Worm (Caenorhabditis elegans): Measurements from ENCODE around the gene dhs-31.

The dhs-31 gene

DNA sequence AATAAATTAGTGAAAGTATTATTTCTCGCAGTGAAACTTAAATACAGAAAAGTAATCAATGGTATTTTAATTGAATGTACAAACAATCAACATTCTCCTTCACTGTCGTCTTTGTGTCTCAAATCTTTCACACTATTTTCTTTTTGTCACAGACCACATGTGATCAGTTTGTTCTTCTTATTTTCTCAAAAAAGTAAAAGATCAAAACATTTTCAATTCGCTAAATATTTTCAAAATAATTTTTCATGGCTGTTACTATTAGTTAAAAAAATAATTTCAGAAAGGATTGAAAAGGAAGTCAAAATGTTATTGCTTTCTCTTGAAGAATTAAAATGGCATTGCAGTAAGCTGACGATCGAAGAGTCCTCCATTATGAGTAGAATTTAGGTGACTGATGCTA, at the start of gene dhs-31:
TSS of gene dhs-31 (minus strand) at position 101 of the 400 bp plus-strand sequence.
- no peak for TF ChIP-seq med-1 (GFP tag; optimal IDR thresholded peaks at IDR 0.05; ENCODE audit: insufficient read depth)
- TF ChIP-seq cog-1 (tag; optimal IDR thresholded peaks at IDR 0.05), result no peak
- TF ChIP-seq ztf-29 (GFP tag; IDR thresholded peaks at IDR 0.05), result no peak
- TF ChIP-seq ref-1 (GFP tag; conservative IDR thresholded peaks at IDR 0.05), result no peak
- TF ChIP-seq ztf-23 (GFP tag; IDR thresholded peaks at IDR 0.05), result no peak
- TF ChIP-seq T22C8.4 (GFP tag; IDR thresholded peaks at IDR 0.05), result no peak
- TF ChIP-seq klf-2 (GFP tag; conservative IDR thresholded peaks at IDR 0.05), result no peak

DNA sequence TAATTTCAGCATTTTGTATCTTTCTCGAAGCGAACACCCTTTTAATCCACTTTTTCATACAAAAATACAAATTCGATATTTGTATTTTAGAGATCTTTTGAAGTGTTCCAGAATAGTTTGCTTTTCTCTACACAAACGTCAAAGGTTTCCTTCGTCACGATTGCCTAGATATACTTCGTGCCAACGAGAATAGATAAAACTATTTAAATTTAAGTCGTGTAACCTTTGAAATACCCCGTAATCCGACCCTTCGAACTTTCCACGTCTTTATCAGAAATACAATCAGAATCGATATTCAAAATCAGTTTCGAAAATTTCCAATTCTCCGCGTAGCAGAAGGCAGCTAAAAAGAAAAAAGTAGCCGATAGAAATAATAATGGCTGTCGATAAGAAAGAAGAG, 49.7 kb upstream of the dhs-31 start, which contains the start of gene ttbk-5:
TSS of gene ttbk-5 (plus strand) at position 301 of the 400 bp plus-strand sequence.
- no peak for TF ChIP-seq ztf-23 (GFP tag; IDR thresholded peaks at IDR 0.05)

DNA sequence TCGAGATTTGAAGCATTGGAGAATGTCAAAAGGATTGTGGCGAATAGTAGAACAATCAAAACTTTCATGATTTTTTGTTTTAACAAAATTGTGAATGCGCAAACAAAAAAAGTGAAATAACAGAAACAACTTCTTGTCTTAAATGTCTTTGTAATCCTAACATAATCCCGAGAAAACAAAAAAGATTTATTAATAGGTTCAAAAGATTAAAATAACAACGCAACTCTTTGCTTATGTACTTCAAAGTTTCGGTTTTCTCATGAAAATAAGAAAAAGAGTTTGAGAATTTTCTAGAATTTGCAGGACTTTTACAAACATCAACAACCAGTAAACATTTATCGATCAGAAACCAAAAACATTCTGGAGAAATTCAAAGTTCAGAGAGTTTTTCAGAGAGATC, 49.1 kb upstream of the dhs-31 start, which contains the start of gene ttr-39:
TSS of gene ttr-39 (minus strand) at position 101 of the 400 bp plus-strand sequence.
- TF ChIP-seq ztf-29 (GFP tag; IDR thresholded peaks at IDR 0.05), result no peak
- no peak for TF ChIP-seq ref-1 (GFP tag; conservative IDR thresholded peaks at IDR 0.05)

DNA sequence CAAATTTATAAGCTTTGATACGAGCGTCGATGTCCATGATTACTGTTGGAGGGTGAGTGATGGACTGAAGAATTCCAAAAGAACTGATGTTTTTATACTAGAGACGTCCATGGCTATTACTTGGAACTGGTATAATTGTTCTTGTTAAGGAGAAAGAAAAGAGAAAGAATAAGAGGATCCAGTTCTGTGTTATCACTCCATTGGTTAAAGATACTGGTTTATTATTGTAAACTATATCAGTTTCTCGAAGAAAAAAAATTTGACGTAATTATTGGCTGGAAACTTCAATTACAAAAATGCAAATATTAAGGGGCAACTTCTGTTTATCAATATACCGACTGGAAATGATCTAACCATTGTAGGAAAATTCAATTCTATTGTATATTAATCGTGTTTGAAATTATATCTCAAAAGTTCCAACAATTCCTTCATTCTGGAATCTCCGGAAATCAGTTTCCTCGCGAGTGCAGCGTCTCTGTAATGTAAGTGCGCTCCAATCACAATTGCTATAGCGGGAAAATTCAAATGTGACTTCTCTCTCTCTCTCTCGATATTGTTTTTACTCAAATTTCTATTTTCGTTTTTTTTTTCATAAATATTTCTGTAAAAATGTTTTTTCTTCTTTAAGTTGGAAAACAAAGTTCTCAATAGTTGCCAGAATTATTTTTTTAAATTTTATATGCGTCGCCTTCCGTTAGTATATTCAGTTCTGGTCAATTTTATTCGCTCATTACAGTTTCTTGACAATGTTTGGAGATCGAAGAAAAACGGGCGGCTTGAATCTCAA, 44.9 kb upstream of the dhs-31 start, which contains the start of the genes col-2 and ndc-80:
TSS of gene col-2 (minus strand) at position 51 of the 787 bp plus-strand sequence.
TSS of gene ndc-80 (plus strand) at position 737 of the 787 bp plus-strand sequence.
- no peak for TF ChIP-seq cog-1 (tag; optimal IDR thresholded peaks at IDR 0.05)
- peak; percentile 61; the same call in 1 of the 2 replicates for TF ChIP-seq flt-1 (GFP tag; IDR thresholded peaks at IDR 0.05)

DNA sequence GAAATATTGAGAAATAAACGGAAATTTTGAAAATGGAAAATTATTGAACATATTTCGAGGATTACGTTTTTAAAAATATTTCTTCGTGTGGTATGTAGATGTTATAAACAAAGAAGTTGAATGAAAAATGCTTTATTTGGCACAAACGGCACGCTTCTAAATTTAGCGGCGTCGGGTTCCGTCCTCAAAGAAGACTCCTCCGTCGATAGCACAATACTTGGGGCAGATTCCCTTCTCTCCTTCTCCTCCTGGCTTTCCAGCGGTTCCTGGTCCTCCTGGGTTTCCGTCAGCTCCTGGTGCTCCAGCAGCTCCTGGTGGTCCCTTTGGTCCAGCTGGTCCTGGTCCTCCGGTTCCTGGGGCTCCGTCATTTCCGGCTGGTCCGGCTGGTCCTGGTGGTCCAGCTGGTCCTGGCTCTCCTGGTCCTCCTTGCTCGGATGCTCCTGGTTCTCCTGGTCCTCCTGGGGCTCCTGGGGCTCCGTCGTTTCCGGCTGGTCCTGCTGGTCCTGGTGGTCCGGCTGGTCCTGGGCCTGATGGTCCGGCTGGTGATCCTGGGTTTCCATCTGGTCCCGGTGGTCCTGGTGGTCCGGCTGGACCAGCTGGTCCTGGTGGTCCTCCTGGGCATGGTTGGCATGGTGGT, 43.7 kb upstream of the dhs-31 start, which contains the start of gene W01B6.8:
TSS of gene W01B6.8 (minus strand) at position 51 of the 637 bp plus-strand sequence.
- TF ChIP-seq klf-2 (GFP tag; conservative IDR thresholded peaks at IDR 0.05) (no peak), T22C8.4 (GFP tag; IDR thresholded peaks at IDR 0.05) (no peak), ztf-29 (GFP tag; IDR thresholded peaks at IDR 0.05) (no peak), ref-1 (GFP tag; conservative IDR thresholded peaks at IDR 0.05) (no peak), ztf-23 (GFP tag; IDR thresholded peaks at IDR 0.05) (no peak), cog-1 (tag; optimal IDR thresholded peaks at IDR 0.05) (no peak), flt-1 (GFP tag; IDR thresholded peaks at IDR 0.05) (no peak), med-1 (GFP tag; optimal IDR thresholded peaks at IDR 0.05; ENCODE audit: insufficient read depth) (no peak), tab-1 (GFP tag; IDR thresholded peaks at IDR 0.05) (no peak)

DNA sequence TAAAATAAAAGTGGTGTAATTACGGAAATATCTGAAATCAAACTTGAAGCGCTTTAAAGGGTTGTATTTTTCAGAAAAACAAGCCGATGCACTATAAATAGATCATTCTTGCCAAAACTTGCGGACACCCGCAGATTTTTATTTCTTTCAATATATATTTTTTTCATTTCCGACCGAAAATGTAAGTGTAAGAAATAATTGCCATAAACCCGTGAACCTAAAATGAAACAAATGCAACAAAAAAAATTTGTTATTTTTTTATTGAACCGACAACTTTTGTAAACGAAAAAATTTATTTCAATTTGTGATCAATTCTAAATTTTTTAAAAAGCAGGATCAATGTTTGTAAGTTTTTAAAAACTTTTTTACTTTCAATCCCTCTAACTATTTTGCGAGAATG, 40.1 kb upstream of the dhs-31 start, which contains the start of gene W01B6.6:
TSS of gene W01B6.6 (plus strand) at position 301 of the 400 bp plus-strand sequence.
- TF ChIP-seq klf-2 (GFP tag; conservative IDR thresholded peaks at IDR 0.05) (no peak), ztf-29 (GFP tag; IDR thresholded peaks at IDR 0.05) (no peak), T22C8.4 (GFP tag; IDR thresholded peaks at IDR 0.05) (no peak), flt-1 (GFP tag; IDR thresholded peaks at IDR 0.05) (no peak), cog-1 (tag; optimal IDR thresholded peaks at IDR 0.05) (no peak), ztf-23 (GFP tag; IDR thresholded peaks at IDR 0.05) (no peak), med-1 (GFP tag; optimal IDR thresholded peaks at IDR 0.05; ENCODE audit: insufficient read depth) (no peak), tab-1 (GFP tag; IDR thresholded peaks at IDR 0.05) (no peak), ref-1 (GFP tag; conservative IDR thresholded peaks at IDR 0.05) (no peak)

DNA sequence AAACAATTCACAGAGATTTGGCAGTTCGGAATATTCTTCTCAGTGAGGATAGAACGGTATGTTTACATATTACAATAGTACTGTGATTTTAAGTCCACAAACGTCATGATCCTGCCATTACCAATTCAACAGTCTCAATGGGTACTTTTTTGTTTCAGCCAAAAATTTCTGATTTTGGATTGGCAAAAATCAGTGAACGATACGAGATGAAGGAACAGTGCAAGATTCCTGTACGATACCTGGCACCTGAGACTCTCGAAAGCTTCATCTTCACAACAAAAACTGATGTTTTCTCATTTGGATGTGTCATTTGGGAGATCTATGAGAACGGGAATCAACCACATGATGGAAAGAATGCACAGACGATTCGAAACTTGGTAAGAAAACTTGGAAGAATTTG, 37.3 kb upstream of the dhs-31 start:
- TF ChIP-seq ref-1 (GFP tag; conservative IDR thresholded peaks at IDR 0.05) (no peak), ztf-29 (GFP tag; IDR thresholded peaks at IDR 0.05) (no peak), med-1 (GFP tag; optimal IDR thresholded peaks at IDR 0.05; ENCODE audit: insufficient read depth) (no peak), T22C8.4 (GFP tag; IDR thresholded peaks at IDR 0.05) (no peak), cog-1 (tag; optimal IDR thresholded peaks at IDR 0.05) (no peak), tab-1 (GFP tag; IDR thresholded peaks at IDR 0.05) (no peak), klf-2 (GFP tag; conservative IDR thresholded peaks at IDR 0.05) (no peak), flt-1 (GFP tag; IDR thresholded peaks at IDR 0.05) (no peak)

DNA sequence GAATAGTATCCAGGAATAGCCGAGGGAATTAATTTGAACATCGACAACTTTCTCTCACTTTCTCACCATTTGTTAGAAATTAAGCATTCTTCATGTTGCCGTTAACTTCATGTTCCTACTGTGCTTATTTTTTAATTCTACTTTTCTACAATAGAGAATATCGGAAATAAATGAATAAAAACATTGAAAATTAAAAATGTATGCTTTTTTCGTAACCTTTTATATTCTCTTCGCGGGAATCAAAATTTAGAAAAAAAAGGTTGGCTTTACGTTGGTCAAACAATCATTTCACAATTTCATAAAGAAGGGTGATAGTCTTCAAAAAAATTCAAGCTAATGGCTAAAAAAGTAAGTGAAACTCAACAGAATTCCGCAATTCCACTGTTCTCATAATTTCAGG, 35.2 kb upstream of the dhs-31 start, which contains the start of gene W01B6.5:
TSS of gene W01B6.5 (plus strand) at position 301 of the 400 bp plus-strand sequence.
- TF ChIP-seq ref-1 (GFP tag; conservative IDR thresholded peaks at IDR 0.05), result no peak
- no peak for TF ChIP-seq tab-1 (GFP tag; IDR thresholded peaks at IDR 0.05)
- TF ChIP-seq ztf-23 (GFP tag; IDR thresholded peaks at IDR 0.05), result no peak

DNA sequence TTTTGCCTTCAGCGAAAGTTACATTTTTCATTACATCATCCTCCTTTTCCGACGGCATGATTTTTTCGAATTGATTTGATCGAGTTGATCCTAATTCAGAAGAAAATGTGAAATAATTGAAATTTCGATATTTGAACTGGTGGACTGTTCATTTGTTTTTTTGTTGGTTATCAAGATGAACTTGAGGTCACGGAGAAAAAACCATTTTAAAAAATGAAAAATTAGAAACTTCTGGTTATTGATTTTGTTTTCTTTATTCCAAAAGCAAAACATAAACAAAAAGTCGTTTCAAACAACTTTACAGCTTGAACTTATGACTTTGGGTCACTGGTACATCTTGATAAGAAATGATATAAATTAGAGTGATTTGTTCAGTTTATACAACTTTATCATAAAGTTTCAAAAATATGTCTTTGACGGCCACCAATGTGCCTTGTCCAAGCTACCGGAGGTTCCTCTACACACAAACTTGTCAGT, 34.4 kb upstream of the dhs-31 start, which contains the start of the genes ttbk-4 and W01B6.4:
TSS of gene ttbk-4 (minus strand) at position 101 of the 477 bp plus-strand sequence.
TSS of gene W01B6.4 (plus strand) at position 427 of the 477 bp plus-strand sequence.
- TF ChIP-seq tab-1 (GFP tag; IDR thresholded peaks at IDR 0.05) (no peak), med-1 (GFP tag; optimal IDR thresholded peaks at IDR 0.05; ENCODE audit: insufficient read depth) (no peak), T22C8.4 (GFP tag; IDR thresholded peaks at IDR 0.05) (no peak), ztf-29 (GFP tag; IDR thresholded peaks at IDR 0.05) (no peak), ref-1 (GFP tag; conservative IDR thresholded peaks at IDR 0.05) (no peak), flt-1 (GFP tag; IDR thresholded peaks at IDR 0.05) (no peak), ztf-23 (GFP tag; IDR thresholded peaks at IDR 0.05) (no peak), klf-2 (GFP tag; conservative IDR thresholded peaks at IDR 0.05) (no peak), cog-1 (tag; optimal IDR thresholded peaks at IDR 0.05) (no peak)

DNA sequence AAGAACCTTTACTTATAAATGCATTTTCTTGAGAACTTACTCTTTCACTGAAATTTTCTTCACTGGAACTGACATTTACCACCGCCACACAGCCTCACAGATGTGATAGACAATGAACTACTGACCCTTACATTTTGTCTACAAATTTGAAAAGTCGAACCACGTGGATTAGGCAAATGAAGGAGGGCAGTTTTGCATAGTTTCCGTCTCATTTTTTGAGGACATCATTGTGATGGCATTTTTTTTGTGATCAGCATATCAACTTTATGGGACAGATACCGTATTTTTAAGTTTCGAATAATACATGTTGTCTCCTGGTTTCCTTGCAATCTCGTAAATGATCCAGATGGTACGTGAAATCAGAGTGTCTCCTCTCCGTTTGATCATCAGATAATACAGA, 31.8 kb upstream of the dhs-31 start, which contains the start of gene W01B6.3:
TSS of gene W01B6.3 (minus strand) at position 101 of the 400 bp plus-strand sequence.
- TF ChIP-seq flt-1 (GFP tag; IDR thresholded peaks at IDR 0.05), result no peak
- no peak for TF ChIP-seq T22C8.4 (GFP tag; IDR thresholded peaks at IDR 0.05)
- TF ChIP-seq ztf-29 (GFP tag; IDR thresholded peaks at IDR 0.05), result no peak
- no peak for TF ChIP-seq ztf-23 (GFP tag; IDR thresholded peaks at IDR 0.05)
- no peak for TF ChIP-seq med-1 (GFP tag; optimal IDR thresholded peaks at IDR 0.05; ENCODE audit: insufficient read depth)
- no peak for TF ChIP-seq ref-1 (GFP tag; conservative IDR thresholded peaks at IDR 0.05)
- TF ChIP-seq klf-2 (GFP tag; conservative IDR thresholded peaks at IDR 0.05), result no peak
- no peak for TF ChIP-seq tab-1 (GFP tag; IDR thresholded peaks at IDR 0.05)
- TF ChIP-seq cog-1 (tag; optimal IDR thresholded peaks at IDR 0.05), result no peak
